Worm (Caenorhabditis elegans): ENCODE data around the gene M01B2.10.

- TF ChIP-seq flt-1 (GFP tag; IDR thresholded peaks at IDR 0.05) (no peak), cog-1 (tag; optimal IDR thresholded peaks at IDR 0.05) (no peak), ztf-23 (GFP tag; IDR thresholded peaks at IDR 0.05) (no peak), med-1 (GFP tag; optimal IDR thresholded peaks at IDR 0.05; ENCODE audit: insufficient read depth) (no peak), ref-1 (GFP tag; conservative IDR thresholded peaks at IDR 0.05) (no peak), T22C8.4 (GFP tag; IDR thresholded peaks at IDR 0.05) (no peak)
Observed at ce11 chrV:15293865-15294264, 31.6 kb upstream of the M01B2.10 start, which contains the start of gene str-96.
